Worm (Caenorhabditis elegans) whole organism, dauer: ENCODE results near the gene prx-10.

Experiments
- unc-62 ChIP-seq: sonication (generic microtip); optimal IDR thresholded peaks from 2 replicates; lab custom pipeline; 2017; ENCODE audit warnings: missing biosample characterization, missing genetic modification reagents, missing genetic modification characterization

Gene prx-10

DNA sequence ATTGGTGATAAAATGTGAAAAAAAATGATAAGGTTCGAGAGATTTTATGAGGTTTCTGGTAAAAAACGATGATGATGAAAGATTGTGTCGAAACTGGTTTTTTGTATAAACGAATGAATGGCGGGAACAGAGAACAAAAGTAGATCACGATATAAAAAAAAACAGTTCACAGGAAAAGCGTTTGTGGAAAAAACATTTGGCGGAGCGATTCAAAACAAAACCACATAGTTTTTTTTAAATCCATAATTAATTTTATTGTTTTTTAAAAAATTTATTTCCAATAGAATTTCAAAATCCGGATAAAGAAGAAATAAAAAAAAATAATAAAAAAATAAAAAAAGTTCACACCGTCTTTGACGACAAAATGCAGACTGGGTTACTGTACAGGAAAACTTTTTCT is 20.8 kb upstream of the prx-10 start, which contains the start of gene ZC155.4:
Gene ZC155.4 (minus strand): TSS at position 101 of the 400 bp plus-strand sequence.
- TF ChIP-seq unc-62 (GFP tag; lab: Kevin White, UChicago) = no peak

DNA sequence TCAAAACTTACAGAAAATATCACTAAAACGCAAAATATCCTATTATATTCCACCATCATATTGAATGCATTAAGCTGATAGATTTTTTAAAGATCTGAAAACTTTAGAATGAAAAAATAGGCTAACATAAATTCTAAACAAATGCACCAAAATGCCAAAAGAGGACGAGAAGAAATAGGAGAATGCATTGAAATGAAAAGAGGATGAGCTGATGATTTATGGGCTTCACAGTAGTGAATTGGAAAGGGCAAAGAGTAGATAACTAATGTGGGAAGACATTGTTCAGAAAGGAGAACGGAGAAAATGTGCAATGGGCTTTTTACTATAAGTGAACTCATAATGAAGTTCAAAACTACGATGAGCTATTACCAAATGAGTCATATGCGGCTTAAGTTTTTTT is 18.7 kb upstream of the prx-10 start, which contains the start of gene cutl-19:
Gene cutl-19 (minus strand): TSS at position 101 of the 400 bp plus-strand sequence.
- TF ChIP-seq unc-62 (GFP tag; lab: Kevin White, UChicago) = no peak

DNA sequence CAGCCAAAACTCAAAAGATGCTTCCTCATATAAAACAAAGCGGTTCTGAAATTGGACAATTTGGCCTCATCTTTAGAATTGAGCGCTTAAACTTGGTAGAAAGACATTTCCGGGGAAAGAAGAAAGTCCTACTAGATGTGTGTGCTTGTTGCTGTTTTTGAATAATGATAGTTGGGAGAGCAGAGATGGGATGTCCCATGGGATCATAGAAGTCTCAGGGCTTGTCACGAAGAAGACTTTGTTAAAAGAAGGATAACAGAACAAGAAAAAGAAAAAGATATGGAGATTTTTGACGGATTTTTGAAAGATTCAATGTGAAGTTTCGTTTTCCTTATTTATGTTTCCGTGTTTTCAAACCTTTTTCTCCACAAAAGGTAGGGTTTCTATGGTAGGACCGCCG is 17.5 kb upstream of the prx-10 start, which contains the start of gene ZC155.2:
Gene ZC155.2 (plus strand): TSS at position 301 of the 400 bp plus-strand sequence.
- no peak for TF ChIP-seq unc-62 (GFP tag; lab: Kevin White, UChicago)

DNA sequence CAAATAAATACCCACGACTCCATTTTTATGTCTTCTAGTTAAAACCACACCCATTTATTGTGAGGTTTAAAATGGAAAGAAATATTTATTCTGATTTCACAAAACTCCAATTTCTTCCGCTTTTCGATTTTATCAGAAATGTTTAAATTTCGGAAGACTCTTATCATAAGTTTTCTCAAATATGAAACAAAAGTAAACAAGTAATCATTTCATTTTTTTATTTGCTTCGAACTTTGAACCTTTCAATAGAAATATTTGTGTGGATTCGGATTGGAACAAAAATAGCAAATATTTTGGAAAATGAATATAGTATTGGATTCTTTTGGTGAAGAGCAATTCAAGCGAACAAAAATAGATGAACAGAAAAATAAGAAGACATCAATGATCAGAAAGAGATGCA is 14.4 kb upstream of the prx-10 start:
- TF ChIP-seq unc-62 (GFP tag; lab: Kevin White, UChicago) = no peak

DNA sequence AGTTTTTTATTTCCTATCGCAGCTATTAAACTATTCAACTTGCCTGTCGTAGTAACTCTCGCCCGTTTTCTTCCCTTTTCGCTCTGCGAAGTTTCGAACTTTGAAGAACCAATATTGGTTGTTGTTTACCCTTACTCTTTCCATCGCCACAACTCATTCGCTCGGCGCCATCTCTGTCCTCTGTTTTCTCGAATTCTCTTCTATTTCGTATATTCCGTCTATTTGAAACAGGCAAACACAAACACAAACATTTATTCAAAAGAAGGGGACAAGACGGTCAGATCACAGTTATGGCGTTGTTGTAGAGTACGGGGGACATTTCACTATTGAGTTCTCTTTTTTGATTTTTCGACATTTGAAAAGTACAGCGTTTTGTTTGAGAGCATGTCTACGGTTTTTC is 13.4 kb upstream of the prx-10 start:
- TF ChIP-seq unc-62 (GFP tag; lab: Kevin White, UChicago) = no peak

DNA sequence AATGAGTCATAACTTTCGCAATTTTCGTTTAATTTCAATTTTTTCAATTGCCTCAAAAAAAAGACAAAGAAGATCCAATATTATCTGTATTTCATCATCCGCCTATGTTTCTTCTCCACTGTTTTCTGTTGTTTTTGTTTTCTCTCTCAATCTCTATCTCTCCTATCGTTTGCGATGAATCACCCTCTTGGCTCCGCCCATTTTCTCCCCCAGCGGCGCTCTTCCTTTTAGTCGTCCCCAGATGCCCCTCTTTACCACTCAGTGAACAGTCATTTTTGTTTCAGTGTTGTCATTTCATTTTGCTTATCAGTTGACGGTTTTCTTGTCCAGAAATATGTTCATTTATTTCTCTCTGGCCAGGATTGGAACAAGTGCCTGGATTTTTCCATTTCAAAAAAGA is 11.3 kb upstream of the prx-10 start:
- no peak for TF ChIP-seq unc-62 (GFP tag; lab: Kevin White, UChicago)

DNA sequence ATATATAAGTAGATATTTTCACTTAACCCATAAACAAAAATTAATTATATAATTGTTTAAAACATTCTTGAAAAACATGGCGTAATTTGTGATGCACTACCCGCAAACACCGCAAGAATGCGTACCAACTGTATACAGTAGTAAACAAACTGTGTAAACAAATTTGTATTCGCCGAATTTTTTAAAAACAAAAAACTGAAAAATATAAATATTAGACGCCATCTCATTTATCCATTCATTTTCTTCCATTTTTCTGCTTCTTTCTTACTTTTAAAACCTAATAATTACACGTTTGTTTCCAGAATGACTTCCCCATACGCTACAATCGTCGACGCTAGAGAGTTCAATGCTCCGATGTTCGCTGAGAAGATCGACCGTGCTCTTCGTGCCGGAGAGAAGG is 10.9 kb upstream of the prx-10 start, which contains the start of gene nex-1:
Gene nex-1 (plus strand): TSS at position 301 of the 400 bp plus-strand sequence.
- TF ChIP-seq unc-62 (GFP tag; lab: Kevin White, UChicago) = no peak

DNA sequence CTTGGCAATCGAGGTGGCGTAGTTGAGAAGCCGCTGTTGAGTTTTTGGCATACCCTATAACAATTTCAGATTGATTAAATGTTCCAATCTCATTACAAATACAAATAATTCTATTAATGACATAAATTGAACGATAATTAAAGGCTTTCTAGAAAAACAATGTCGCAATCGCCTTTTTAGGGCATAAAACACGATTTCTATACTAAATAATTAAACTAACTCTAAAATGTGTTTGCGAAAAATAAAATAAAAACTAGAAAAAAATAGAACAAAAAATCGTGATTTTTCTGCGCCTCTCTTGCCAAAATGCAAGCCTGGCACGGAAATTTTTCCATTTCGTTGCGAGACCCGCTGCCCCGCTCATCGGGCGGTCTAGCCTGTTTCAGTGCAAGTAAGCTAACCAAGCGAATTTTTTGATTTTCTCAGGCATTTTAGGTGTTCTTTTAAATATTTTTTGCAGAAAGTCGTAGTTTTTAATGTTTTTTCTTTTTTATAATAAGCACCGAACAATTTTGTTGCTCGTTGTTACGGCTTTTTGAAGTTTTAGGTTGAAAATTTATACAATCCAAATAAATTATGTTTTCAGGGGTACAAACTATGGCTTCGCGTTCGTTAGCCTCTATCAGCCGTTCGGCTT is 8.3 kb upstream of the prx-10 start, which contains the start of the genes C34E10.12, C34E10.10 and atp-2:
Gene C34E10.12 (minus strand): TSS at position 51 of the 637 bp plus-strand sequence.
Gene C34E10.10 (minus strand): TSS at position 54 of the 637 bp plus-strand sequence.
Gene atp-2 (plus strand): TSS at position 587 of the 637 bp plus-strand sequence.
- TF ChIP-seq unc-62 (GFP tag; lab: Kevin White, UChicago) = no peak

DNA sequence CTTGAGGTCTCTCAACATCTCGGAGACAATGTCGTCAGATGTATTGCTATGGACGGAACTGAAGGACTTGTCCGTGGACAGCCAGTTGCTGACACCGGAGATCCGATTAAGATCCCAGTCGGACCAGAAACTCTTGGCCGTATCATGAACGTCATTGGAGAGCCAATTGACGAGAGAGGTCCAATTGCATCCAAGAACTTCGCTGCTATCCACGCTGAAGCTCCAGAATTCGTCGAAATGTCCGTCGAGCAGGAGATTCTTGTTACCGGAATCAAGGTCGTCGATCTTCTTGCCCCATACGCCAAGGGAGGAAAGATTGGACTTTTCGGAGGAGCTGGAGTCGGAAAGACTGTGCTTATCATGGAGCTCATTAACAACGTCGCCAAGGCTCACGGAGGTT is 7.4 kb upstream of the prx-10 start:
- no peak for TF ChIP-seq unc-62 (GFP tag; lab: Kevin White, UChicago)

DNA sequence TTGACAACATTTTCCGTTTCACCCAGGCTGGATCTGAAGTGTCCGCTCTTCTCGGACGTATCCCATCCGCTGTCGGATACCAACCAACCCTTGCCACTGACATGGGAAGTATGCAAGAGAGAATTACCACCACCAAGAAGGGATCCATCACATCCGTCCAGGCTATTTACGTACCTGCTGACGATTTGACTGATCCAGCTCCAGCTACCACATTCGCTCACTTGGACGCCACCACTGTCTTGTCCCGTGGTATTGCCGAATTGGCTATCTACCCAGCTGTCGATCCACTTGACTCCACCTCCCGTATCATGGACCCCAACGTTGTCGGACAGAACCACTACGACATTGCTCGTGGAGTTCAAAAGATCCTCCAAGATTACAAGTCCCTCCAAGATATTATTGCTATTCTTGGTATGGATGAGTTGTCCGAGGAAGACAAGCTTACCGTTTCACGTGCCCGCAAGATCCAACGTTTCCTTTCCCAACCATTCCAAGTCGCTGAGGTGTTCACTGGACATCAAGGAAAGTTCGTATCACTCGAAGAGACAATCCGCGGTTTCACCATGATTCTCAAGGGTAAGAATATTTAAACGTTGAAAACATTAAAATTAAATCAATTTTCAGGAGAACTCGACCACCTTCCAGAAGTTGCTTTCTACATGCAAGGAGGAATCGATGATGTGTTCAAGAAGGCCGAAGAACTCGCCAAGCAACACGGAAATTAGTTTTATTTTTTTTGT is 6.5 kb upstream of the prx-10 start:
- no peak for TF ChIP-seq unc-62 (GFP tag; lab: Kevin White, UChicago)

DNA sequence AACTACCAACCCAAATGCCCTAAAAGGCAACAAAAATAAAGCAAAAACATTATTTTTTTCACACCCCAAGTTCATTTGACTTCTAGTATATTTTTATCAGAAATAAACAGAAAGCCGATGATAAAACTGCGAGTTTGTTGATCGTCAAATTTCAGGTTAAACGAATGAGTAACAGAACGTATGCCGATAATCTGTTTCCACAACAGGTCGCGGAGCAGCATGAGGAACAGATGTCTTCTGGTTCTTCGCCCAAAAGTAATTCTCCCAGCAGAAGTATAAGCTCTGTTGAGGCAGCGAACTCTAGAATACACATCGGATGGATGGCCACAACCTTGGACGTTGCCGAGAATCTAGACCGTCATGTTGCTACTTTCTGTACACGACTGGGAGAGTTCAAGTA is 5.8 kb upstream of the prx-10 start, which contains the start of gene prmt-5:
Gene prmt-5 (plus strand): TSS at position 141 of the 400 bp plus-strand sequence.
- TF ChIP-seq unc-62 (GFP tag; lab: Kevin White, UChicago) = no peak

DNA sequence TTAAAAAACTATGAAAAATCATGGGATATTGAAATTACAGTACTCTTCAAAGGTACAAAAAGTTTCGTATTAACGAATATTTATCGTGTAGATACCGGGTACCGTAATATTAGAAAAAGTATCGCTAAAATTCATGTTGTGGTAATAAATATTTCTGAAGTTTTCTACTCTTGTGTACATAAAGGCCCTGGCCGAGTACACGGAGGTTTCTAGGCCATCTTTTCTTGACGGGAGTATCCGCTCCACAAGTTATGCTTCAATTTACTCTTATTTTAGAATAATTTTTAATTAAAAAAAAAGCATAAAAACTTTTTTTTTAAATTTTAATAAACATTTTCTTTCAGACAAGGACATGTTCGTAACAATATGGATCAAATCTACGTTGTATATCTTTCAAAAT is 3.1 kb upstream of the prx-10 start:
- TF ChIP-seq unc-62 (GFP tag; lab: Kevin White, UChicago) = no peak

DNA sequence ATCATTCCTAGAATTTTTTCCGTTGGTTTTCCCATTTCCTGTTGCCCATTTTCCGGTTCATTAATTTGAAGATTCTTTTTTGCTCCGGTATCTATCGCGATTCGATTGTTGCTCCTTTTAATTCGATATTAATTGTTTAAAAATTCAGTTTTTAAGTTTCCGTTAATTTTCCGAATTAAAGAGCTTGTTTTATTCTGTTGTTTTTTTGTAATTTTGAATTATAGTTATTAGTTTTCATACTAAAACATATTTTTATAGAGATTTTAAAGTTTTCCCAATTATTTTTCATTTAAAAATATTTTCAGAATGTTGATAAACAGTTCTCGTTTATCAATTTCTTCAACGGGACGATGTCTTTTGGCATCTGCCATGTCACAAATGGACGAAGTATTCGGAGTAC is 1.9 kb upstream of the prx-10 start, which contains the start of gene mrps-26:
Gene mrps-26 (plus strand): TSS at position 301 of the 400 bp plus-strand sequence.
- TF ChIP-seq unc-62 (GFP tag; lab: Kevin White, UChicago) = no peak

DNA sequence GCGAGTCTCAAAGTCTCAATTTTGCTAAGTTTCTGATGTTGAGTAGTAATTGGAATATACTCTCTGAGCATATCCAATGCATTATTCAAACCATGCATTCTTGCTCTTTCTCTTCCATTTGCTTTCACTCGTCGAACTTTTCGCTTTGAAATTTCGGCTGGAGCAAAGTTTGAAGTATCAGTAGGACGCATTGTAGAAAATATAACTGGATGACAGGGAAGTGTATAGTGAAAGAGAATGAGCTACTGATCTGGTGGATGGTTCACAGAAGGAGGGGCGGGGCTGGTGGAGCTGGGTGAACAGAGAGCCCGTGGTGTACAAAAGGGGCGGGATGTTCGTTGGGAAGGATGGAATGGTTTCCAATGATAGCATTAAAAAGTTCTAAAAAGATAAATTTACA is 5.7 kb downstream of the prx-10 start:
- no peak for TF ChIP-seq unc-62 (GFP tag; lab: Kevin White, UChicago)

DNA sequence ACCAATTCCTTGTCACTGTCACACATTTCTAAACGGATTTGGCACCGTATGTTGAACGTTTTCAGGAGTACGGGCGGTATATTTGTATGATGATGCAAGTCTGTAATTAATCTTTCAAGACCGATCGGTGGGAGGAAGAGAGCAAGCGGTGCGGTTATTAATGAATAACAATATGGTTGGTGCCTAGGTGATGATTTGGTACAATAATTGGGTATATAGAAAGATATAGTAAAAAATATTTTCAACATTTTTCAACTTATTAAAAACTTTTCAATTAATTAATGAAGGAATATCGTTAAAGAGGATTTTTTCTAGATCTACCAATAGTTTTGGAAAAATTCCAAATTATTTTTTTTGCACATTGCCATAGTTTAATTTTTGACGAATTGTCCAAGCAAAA is 8.3 kb downstream of the prx-10 start, which contains the start of gene cnd-1:
Gene cnd-1 (minus strand): TSS at position 101 of the 400 bp plus-strand sequence.
- no peak for TF ChIP-seq unc-62 (GFP tag; lab: Kevin White, UChicago)

DNA sequence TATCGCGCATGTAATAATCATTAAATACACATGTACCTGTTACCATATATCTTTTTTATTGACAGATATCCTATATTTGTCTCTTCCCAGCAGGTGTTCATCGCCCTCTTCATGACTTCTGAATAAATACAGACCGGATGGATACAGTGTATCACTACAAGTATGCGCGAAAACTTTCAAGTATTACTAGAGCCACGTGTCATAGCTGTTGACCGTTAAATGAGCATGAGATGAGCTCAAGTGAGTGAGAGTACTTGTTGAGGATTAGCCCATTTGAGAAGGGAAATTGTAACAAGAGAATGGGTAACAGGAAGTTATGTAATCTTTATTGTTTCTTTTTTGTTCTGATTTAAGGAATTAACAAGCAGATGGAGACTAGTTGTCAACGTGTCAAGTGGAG is 8.9 kb downstream of the prx-10 start:
- no peak for TF ChIP-seq unc-62 (GFP tag; lab: Kevin White, UChicago)
